Worm (Caenorhabditis elegans) whole organism, L1 larva: Measurements from ENCODE around the gene Y51H7C.8.

Experiments used
- ama-1 ChIP-seq: fragments of 150-350 bp; optimal IDR thresholded peaks from 2 replicates; lab custom pipeline; 2014
- ceh-82 ChIP-seq, 3 experiments: fragments of 150-350 bp in 1 of 3; sonication (generic microtip) in 2 of 3; optimal IDR thresholded peaks; 2 replicates each; lab custom pipeline; 2014 to 2017; ENCODE audit warnings: missing biosample characterization in 3 of 3, missing genetic modification characterization in 3 of 3
- ces-1 ChIP-seq: fragments of 150-350 bp; optimal IDR thresholded peaks from 2 replicates; lab custom pipeline; 2014; ENCODE audit warnings: missing biosample characterization, missing genetic modification reagents, missing genetic modification characterization
- elt-2 ChIP-seq: sonication (generic microtip); optimal IDR thresholded peaks from 2 replicates; lab custom pipeline; 2016; ENCODE audit warnings: missing genetic modification characterization, mild to moderate bottlenecking, inconsistent platforms, missing compliant biosample characterization, missing genetic modification reagents
- lin-13 ChIP-seq: fragments of 150-350 bp; optimal IDR thresholded peaks from 2 replicates; lab custom pipeline; 2014; ENCODE audit warnings: missing biosample characterization, missing genetic modification reagents, missing genetic modification characterization
- lir-3 ChIP-seq: sonication (generic microtip); optimal IDR thresholded peaks from 2 replicates; lab custom pipeline; 2016; ENCODE audit warnings: mild to moderate bottlenecking, missing genetic modification characterization, moderate library complexity, missing compliant biosample characterization; ENCODE audit not compliant: poor library complexity
- nhr-76 ChIP-seq: sonication (generic microtip); optimal IDR thresholded peaks from 2 replicates; lab custom pipeline; 2017; ENCODE audit warnings: missing biosample characterization, missing genetic modification characterization
- nhr-84 ChIP-seq: sonication (generic microtip); optimal IDR thresholded peaks from 2 replicates; lab custom pipeline; 2017; ENCODE audit warnings: missing biosample characterization, missing genetic modification characterization
- pax-3 ChIP-seq: fragments of 200-800 bp; sonication (Bioruptor generic); optimal IDR thresholded peaks from 2 replicates; lab custom pipeline; 2018; ENCODE audit warnings: mild to moderate bottlenecking, missing genetic modification characterization, moderate library complexity, missing compliant biosample characterization
- pqm-1 ChIP-seq: sonication (generic microtip); optimal IDR thresholded peaks from 3 replicates; lab custom pipeline; 2017; ENCODE audit warnings: missing biosample characterization, missing genetic modification characterization
- sox-4 ChIP-seq: sonication (generic microtip); optimal IDR thresholded peaks from 2 replicates; lab custom pipeline; 2016; ENCODE audit warnings: missing genetic modification characterization, missing compliant biosample characterization
- sup-37 ChIP-seq: fragments of 200-800 bp; sonication (Bioruptor generic); optimal IDR thresholded peaks from 2 replicates; lab custom pipeline; 2018; ENCODE audit warnings: mild to moderate bottlenecking, missing genetic modification characterization, missing compliant biosample characterization
- zag-1 ChIP-seq: fragments of 150-350 bp; optimal IDR thresholded peaks from 2 replicates; lab custom pipeline; 2014; ENCODE audit warnings: missing biosample characterization, missing genetic modification characterization

DNA sequence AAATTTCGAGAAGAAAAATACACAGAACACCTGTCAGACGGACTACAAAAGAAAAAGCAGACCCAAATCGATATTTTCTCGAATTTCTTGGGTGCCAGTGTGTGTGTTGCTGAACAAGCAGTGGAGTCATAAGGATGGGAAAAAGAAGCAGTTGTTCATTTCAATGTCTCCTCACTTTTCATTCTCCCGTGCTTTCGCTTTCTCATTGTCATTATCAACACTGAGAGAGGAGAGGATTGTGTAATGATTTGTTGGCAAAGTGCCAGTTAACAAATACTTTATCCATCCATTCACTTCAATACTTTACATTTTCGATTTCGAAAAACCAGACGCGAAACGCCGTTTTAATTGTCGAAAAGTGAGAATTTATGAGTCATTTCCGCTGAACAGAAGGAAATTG, 25.9 kb upstream of the Y51H7C.8 start:
- TF ChIP-seq sup-37 (GFP tag; lab: Kevin White, UChicago) (no peak), lin-13 (GFP tag; lab: Kevin White, UChicago) (no peak), nhr-84 (tag; lab: Kevin White, UChicago) (no peak), ceh-82 (tag; optimal IDR thresholded peaks at IDR 0.05; lab: Kevin White, UChicago) (no peak), pax-3 (tag; lab: Kevin White, UChicago) (no peak), ces-1 (GFP tag; lab: Kevin White, UChicago) (no peak), pqm-1 (no peak), elt-2 (no peak), sox-4 (tag; lab: Kevin White, UChicago) (no peak), lir-3 (tag; lab: Kevin White, UChicago) (no peak), zag-1 (tag; lab: Kevin White, UChicago) (no peak), ama-1 (lab: Kevin White, UChicago) (no peak), nhr-76 (no peak)
